Worm (Caenorhabditis elegans) whole organism, mixed stage, embryonic: ENCODE results near the gene gcy-12.

Experiments
- elt-1 ChIP-seq: sonication (generic microtip); optimal IDR thresholded peaks from 2 replicates; lab custom pipeline; 2017; ENCODE audit warnings: missing genetic modification characterization, mild to moderate bottlenecking, missing compliant biosample characterization, antibody characterized with exemption, moderate library complexity, borderline replicate concordance; ENCODE audit not compliant: insufficient read depth
- ham-2 ChIP-seq: fragments of 200-800 bp; sonication (Bioruptor generic); optimal IDR thresholded peaks from 2 replicates; lab custom pipeline; 2018; ENCODE audit warnings: mild to moderate bottlenecking, missing genetic modification characterization, missing compliant biosample characterization
- hlh-1 ChIP-seq: fragments of 150-350 bp; optimal IDR thresholded peaks from 2 replicates; lab custom pipeline; 2014; ENCODE audit warnings: missing biosample characterization, missing genetic modification reagents, missing genetic modification characterization
- lsy-2 ChIP-seq: fragments of 150-350 bp; optimal IDR thresholded peaks from 2 replicates; lab custom pipeline; 2014; ENCODE audit warnings: missing biosample characterization, missing genetic modification characterization
- mab-5 ChIP-seq: fragments of 150-350 bp; optimal IDR thresholded peaks from 2 replicates; lab custom pipeline; 2014; ENCODE audit warnings: missing biosample characterization, missing genetic modification characterization
- mls-2 ChIP-seq: sonication (generic microtip); optimal IDR thresholded peaks from 2 replicates; lab custom pipeline; 2016; ENCODE audit warnings: mild to moderate bottlenecking, missing genetic modification characterization, moderate library complexity, missing compliant biosample characterization
- nhr-237 ChIP-seq: fragments of 150-350 bp; optimal IDR thresholded peaks from 2 replicates; lab custom pipeline; 2014; ENCODE audit warnings: missing biosample characterization, missing genetic modification characterization
- nhr-76 ChIP-seq: sonication (generic microtip); optimal IDR thresholded peaks from 2 replicates; lab custom pipeline; 2017; ENCODE audit warnings: missing biosample characterization, missing genetic modification characterization
- pha-4 ChIP-seq: fragments of 150-350 bp; optimal IDR thresholded peaks from 2 replicates; lab custom pipeline; 2018; ENCODE audit warnings: missing biosample characterization, missing genetic modification reagents, missing genetic modification characterization
- sptf-1 ChIP-seq: sonication (generic microtip); optimal IDR thresholded peaks from 2 replicates; lab custom pipeline; 2017; ENCODE audit warnings: mild to moderate bottlenecking, missing genetic modification characterization, moderate library complexity, missing compliant biosample characterization
- tbx-8 ChIP-seq: fragments of 200-800 bp; sonication (Bioruptor generic); optimal IDR thresholded peaks from 2 replicates; lab custom pipeline; 2018; ENCODE audit warnings: mild to moderate bottlenecking, missing genetic modification characterization, moderate library complexity, missing compliant biosample characterization
- unc-62 ChIP-seq: fragments of 150-350 bp; optimal IDR thresholded peaks from 2 replicates; lab custom pipeline; 2014; ENCODE audit warnings: missing biosample characterization, missing genetic modification reagents, missing genetic modification characterization
- ztf-11 ChIP-seq: fragments of 150-350 bp; optimal IDR thresholded peaks from 2 replicates; lab custom pipeline; 2014; ENCODE audit warnings: missing biosample characterization, missing genetic modification characterization

DNA sequence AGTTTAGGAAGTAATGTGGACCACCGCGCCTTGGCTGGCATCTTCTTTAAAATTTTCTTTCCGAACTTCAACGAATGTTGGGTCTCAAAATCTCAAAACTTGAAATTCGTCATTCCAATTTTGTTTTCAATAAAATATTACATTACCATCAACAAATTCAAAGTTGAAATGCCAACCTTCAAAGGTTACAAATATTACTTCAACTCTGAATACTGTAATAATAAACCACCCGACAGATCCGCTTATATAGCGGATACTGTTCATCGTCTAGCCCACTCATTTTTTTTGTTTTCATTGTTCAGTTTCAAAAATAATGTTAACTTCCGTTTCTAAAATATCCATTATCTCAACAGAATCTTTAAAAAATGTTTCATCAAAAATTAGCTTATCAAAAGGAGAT is 26.8 kb upstream of the gcy-12 start, which contains the start of gene gur-5:
- no peak for TF ChIP-seq ham-2 (GFP tag; lab: Kevin White, UChicago)
- TF ChIP-seq ztf-11 (tag; lab: Kevin White, UChicago), result no peak
- no peak for TF ChIP-seq unc-62 (GFP tag; lab: Kevin White, UChicago)
- no peak for TF ChIP-seq hlh-1 (tag; lab: Kevin White, UChicago)
- no peak for TF ChIP-seq lsy-2
- no peak for TF ChIP-seq sptf-1 (tag; lab: Kevin White, UChicago)
- TF ChIP-seq mab-5 (tag; lab: Kevin White, UChicago), result no peak
- no peak for TF ChIP-seq pha-4
- TF ChIP-seq elt-1 (tag; lab: Kevin White, UChicago), result no peak
- TF ChIP-seq nhr-237 (tag; lab: Kevin White, UChicago), result no peak
- no peak for TF ChIP-seq nhr-76 (tag; lab: Kevin White, UChicago)
- no peak for TF ChIP-seq tbx-8 (GFP tag; lab: Kevin White, UChicago)
- no peak for TF ChIP-seq mls-2
